Fruit fly (Drosophila melanogaster) whole organism: ENCODE data around the gene Traf-like.

ENCODE experiments used
- CG8478 ChIP-seq: fragments of >200 bp; optimal IDR thresholded peaks from 2 replicates; lab custom pipeline; 2018; ENCODE audit warnings: inconsistent platforms
- Dll ChIP-seq: fragments of >200 bp; optimal IDR thresholded peaks from 2 replicates; lab custom pipeline; 2017
- EcR ChIP-seq, 2 experiments: fragments of >200 bp; optimal IDR thresholded peaks; 2 replicates each; lab custom pipeline; 2017; ENCODE audit warnings: missing biosample characterization in 2 of 2, missing genetic modification characterization in 2 of 2, missing genetic modification reagents in 2 of 2
- pan ChIP-seq: fragments of >200 bp; optimal IDR thresholded peaks from 2 replicates; lab custom pipeline; 2017
- psq ChIP-seq: fragments of >200 bp; optimal IDR thresholded peaks from 2 replicates; lab custom pipeline; 2017
- usp ChIP-seq: fragments of >200 bp; optimal IDR thresholded peaks from 2 replicates; lab custom pipeline; 2017; ENCODE audit warnings: missing biosample characterization, missing genetic modification characterization, mixed read lengths

DNA sequence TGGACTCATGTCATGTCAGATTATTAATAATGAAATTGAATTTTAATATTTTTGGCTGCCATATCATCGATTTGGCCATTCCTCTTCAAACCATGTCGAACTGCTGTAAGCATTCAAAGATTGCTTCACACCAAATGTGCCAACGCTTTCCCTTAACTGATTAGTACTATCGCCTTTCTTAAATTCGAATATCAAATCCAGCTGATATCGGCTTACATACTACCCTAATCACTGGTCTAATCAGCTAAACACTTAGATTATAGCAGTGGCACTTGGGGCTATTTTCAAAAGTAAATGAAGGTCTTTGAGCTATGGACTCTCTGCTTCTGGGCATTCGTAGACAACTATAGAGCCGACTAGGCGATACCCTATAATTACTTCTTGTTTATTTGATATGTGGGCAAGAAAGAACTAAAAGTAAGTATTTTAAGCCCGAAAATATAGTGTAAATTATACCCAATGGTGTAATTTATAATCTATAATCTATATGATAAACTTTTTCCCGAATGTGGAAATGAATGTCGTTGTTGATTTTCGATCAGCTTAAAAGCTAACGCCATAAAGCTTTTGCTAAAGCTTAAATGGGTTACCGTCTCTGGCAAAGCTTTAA is 10.9 kb upstream of the Traf-like start:
- no peak for TF ChIP-seq usp
- no peak for TF ChIP-seq CG8478 (lab: Kevin White, UChicago)
- TF ChIP-seq Dll (lab: Kevin White, UChicago), result no peak
- no peak for TF ChIP-seq psq (lab: Kevin White, UChicago)
- TF ChIP-seq pan (lab: Kevin White, UChicago), result no peak
- TF ChIP-seq EcR (GFP tag; optimal IDR thresholded peaks at IDR 0.05; lab: Kevin White, UChicago), result no peak
